6 fruit fly cellular contexts compared by ENCODE assay signal in the genomic region with DNA sequence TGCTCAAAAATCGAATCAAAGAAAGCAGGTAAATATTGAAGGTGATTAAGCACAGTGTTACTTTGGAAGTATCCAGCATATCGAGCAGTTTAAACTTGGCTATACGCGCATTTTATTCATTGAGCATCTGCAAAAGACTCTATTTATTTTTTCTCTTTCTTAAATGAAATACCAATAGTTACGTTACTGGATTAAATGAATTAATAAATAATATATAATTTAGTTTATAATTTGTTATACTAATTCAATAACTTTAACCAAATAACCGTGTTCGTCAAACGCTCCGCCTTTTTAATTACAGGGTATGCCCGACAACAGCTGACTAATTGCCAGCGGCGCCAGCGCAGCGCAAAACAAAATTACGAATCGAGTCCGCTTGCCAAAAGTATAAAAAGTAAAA.
TF ChIP-seq lines count a peak whose summit lies in the region.

No protein-coding gene starts in this region.

- no peak for TF ChIP-seq CTCF in whole organism, embryonic (GFP tag; optimal IDR thresholded peaks at IDR 0.05; lab: Kevin White, UChicago)

TF ChIP-seq in whole organism, 6 proteins besides CTCF, POLR2A, EP300 and RAD21:
- no peak for TF ChIP-seq usp (GFP tag; optimal IDR thresholded peaks at IDR 0.05; lab: Kevin White, UChicago)
- TF ChIP-seq pan (optimal IDR thresholded peaks at IDR 0.05; lab: Kevin White, UChicago), result peak; percentile 63

TF ChIP-seq in whole organism, adult, 20 proteins besides CTCF, POLR2A, EP300 and RAD21:
- TF ChIP-seq Clk (GFP tag; optimal IDR thresholded peaks at IDR 0.05; lab: Kevin White, UChicago) (no peak), cnc (optimal IDR thresholded peaks at IDR 0.05; lab: Kevin White, UChicago) (no peak), CG7101 (tag; optimal IDR thresholded peaks at IDR 0.05; lab: Kevin White, UChicago) (peak; percentile 78), CG1620 (GFP tag; optimal IDR thresholded peaks at IDR 0.05; lab: Kevin White, UChicago) (no peak), tj (GFP tag; optimal IDR thresholded peaks at IDR 0.05; lab: Kevin White, UChicago) (peak; percentile 31), CG5204 (GFP tag; optimal IDR thresholded peaks at IDR 0.05; lab: Kevin White, UChicago) (peak; percentile 13), bab1 (GFP tag; optimal IDR thresholded peaks at IDR 0.05; lab: Kevin White, UChicago) (peak; percentile 92), Hr96 (GFP tag; optimal IDR thresholded peaks at IDR 0.05; lab: Kevin White, UChicago) (no peak), CG12768 (GFP tag; optimal IDR thresholded peaks at IDR 0.05; lab: Kevin White, UChicago) (peak; percentile 42), CG7045 (GFP tag; optimal IDR thresholded peaks at IDR 0.05; lab: Kevin White, UChicago) (peak; percentile 60), CG14711 (tag; optimal IDR thresholded peaks at IDR 0.05; lab: Kevin White, UChicago) (peak; percentile 79), CG11617 (GFP tag; optimal IDR thresholded peaks at IDR 0.05; lab: Kevin White, UChicago) (peak; percentile 82), pad (GFP tag; optimal IDR thresholded peaks at IDR 0.05; lab: Kevin White, UChicago) (peak; percentile 51), Mnt (GFP tag; optimal IDR thresholded peaks at IDR 0.05; lab: Kevin White, UChicago) (no peak), kay (GFP tag; lab: Kevin White, UChicago; ENCODE audit: borderline replicate concordance) (peak; percentile 26), CG33017 (tag; optimal IDR thresholded peaks at IDR 0.05; lab: Kevin White, UChicago) (peak; percentile 12)
TF ChIP-seq in whole organism, adult: peak in this region for 11.

TF ChIP-seq in whole organism, embryonic, 481 proteins besides CTCF, POLR2A, EP300 and RAD21 (continues in another document):
- TF ChIP-seq tap (tag; optimal IDR thresholded peaks at IDR 0.05; lab: Kevin White, UChicago) (peak; percentile 52), CG11504 (tag; optimal IDR thresholded peaks at IDR 0.05; lab: Kevin White, UChicago) (peak; percentile 36), luna (GFP tag; optimal IDR thresholded peaks at IDR 0.05; lab: Kevin White, UChicago) (no peak), CG13894 (tag; optimal IDR thresholded peaks at IDR 0.05; lab: Kevin White, UChicago) (peak; percentile 57), CG1233 (GFP tag; optimal IDR thresholded peaks at IDR 0.05; lab: Kevin White, UChicago) (peak; percentile 34), danr (GFP tag; IDR thresholded peaks at IDR 0.05; lab: Robert Waterston, UW) (peak; percentile 40; the same call in 1 of the 2 replicates), Tbp (GFP tag; optimal IDR thresholded peaks at IDR 0.05; lab: Kevin White, UChicago) (no peak), lab (GFP tag; optimal IDR thresholded peaks at IDR 0.05; lab: Kevin White, UChicago) (peak; percentile 79), prd (optimal IDR thresholded peaks at IDR 0.05; lab: Kevin White, UChicago) (no peak), prd (GFP tag; IDR thresholded peaks at IDR 0.05; lab: Robert Waterston, UW) (peak; percentile 48; the same call in 2 of the 3 replicates), CG10147 (GFP tag; optimal IDR thresholded peaks at IDR 0.05; lab: Kevin White, UChicago) (no peak), cwo (GFP tag; optimal IDR thresholded peaks at IDR 0.05; lab: Kevin White, UChicago) (peak; percentile 59), CG1832 (GFP tag; optimal IDR thresholded peaks at IDR 0.05; lab: Kevin White, UChicago) (no peak), Ravus (GFP tag; IDR thresholded peaks at IDR 0.05; lab: Robert Waterston, UW) (peak; percentile 27), Hand (GFP tag; optimal IDR thresholded peaks at IDR 0.05; lab: Kevin White, UChicago) (peak; percentile 38), oc (tag; optimal IDR thresholded peaks at IDR 0.05; lab: Kevin White, UChicago) (no peak), CG4730 (GFP tag; IDR thresholded peaks at IDR 0.05; lab: Robert Waterston, UW) (0 out of 2 replicates have a peak, but pooled peaks have one; percentile 14)

TF ChIP-seq in whole organism, prepupa, 60 proteins besides CTCF, POLR2A, EP300 and RAD21 (continues in another document):
- TF ChIP-seq eg (GFP tag; IDR thresholded peaks at IDR 0.05; lab: Robert Waterston, UW), result peak; percentile 60; the same call in 2 of the 3 replicates
- TF ChIP-seq Blimp-1 (GFP tag; optimal IDR thresholded peaks at IDR 0.05; lab: Kevin White, UChicago), result peak; percentile 5
- TF ChIP-seq achi (GFP tag; optimal IDR thresholded peaks at IDR 0.05; lab: Kevin White, UChicago), result peak; percentile 37
- peak; percentile 4 for TF ChIP-seq CG6276 (GFP tag; optimal IDR thresholded peaks at IDR 0.05; lab: Kevin White, UChicago)
- no peak for TF ChIP-seq CG9139 (GFP tag; optimal IDR thresholded peaks at IDR 0.05; lab: Kevin White, UChicago)
- peak; percentile 70 for TF ChIP-seq svp (GFP tag; lab: Kevin White, UChicago)
- TF ChIP-seq Lpt (GFP tag; optimal IDR thresholded peaks at IDR 0.05; lab: Kevin White, UChicago), result no peak
- peak; percentile 27 for TF ChIP-seq Met (GFP tag; optimal IDR thresholded peaks at IDR 0.05; lab: Kevin White, UChicago)
- no peak for TF ChIP-seq dac (GFP tag; optimal IDR thresholded peaks at IDR 0.05; lab: Kevin White, UChicago)
- no peak for TF ChIP-seq cyc (GFP tag; optimal IDR thresholded peaks at IDR 0.05; lab: Kevin White, UChicago)
- TF ChIP-seq Hr38 (GFP tag; optimal IDR thresholded peaks at IDR 0.05; lab: Kevin White, UChicago), result no peak
- TF ChIP-seq pdm3 (GFP tag; optimal IDR thresholded peaks at IDR 0.05; lab: Kevin White, UChicago), result no peak
- TF ChIP-seq OdsH (GFP tag; optimal IDR thresholded peaks at IDR 0.05; lab: Kevin White, UChicago), result peak; percentile 5
- no peak for TF ChIP-seq Sox14 (GFP tag; optimal IDR thresholded peaks at IDR 0.05; lab: Kevin White, UChicago)
- peak; percentile 22 for TF ChIP-seq CG10631 (GFP tag; optimal IDR thresholded peaks at IDR 0.05; lab: Kevin White, UChicago)
- no peak for TF ChIP-seq CG11294 (GFP tag; IDR thresholded peaks at IDR 0.05; lab: Robert Waterston, UW)
- peak; percentile 44 for TF ChIP-seq Eip93F (GFP tag; optimal IDR thresholded peaks at IDR 0.05; lab: Kevin White, UChicago)
- peak; percentile 7 for TF ChIP-seq CG11902 (GFP tag; optimal IDR thresholded peaks at IDR 0.05; lab: Kevin White, UChicago)

TF ChIP-seq in whole organism, pupa, 21 proteins besides CTCF, POLR2A, EP300 and RAD21:
- TF ChIP-seq CG32121 (GFP tag; IDR thresholded peaks at IDR 0.05; lab: Robert Waterston, UW) (peak; percentile 56; the same call in 1 of the 2 replicates), Snoo (tag; optimal IDR thresholded peaks at IDR 0.05; lab: Kevin White, UChicago) (no peak), CG34367 (tag; optimal IDR thresholded peaks at IDR 0.05; lab: Kevin White, UChicago) (no peak), fd96Ca (GFP tag; IDR thresholded peaks at IDR 0.05; lab: Robert Waterston, UW) (0 out of 3 replicates have a peak, but pooled peaks have one; percentile 14), CG4496 (GFP tag; IDR thresholded peaks at IDR 0.05; lab: Robert Waterston, UW) (peak; percentile 58; the same call in 1 of the 3 replicates), Ets98B (GFP tag; IDR thresholded peaks at IDR 0.05; lab: Robert Waterston, UW) (peak; percentile 49), CG17806 (tag; optimal IDR thresholded peaks at IDR 0.05; lab: Kevin White, UChicago) (peak; percentile 0)

TF ChIP-seq in whole organism, wandering third instar larva, 38 proteins besides CTCF, POLR2A, EP300 and RAD21:
- TF ChIP-seq Abd-B (GFP tag; optimal IDR thresholded peaks at IDR 0.05; lab: Kevin White, UChicago) (no peak), foxo (GFP tag; optimal IDR thresholded peaks at IDR 0.05; lab: Kevin White, UChicago) (peak in 1 of 2 experiments; percentile 73), CrebA (GFP tag; optimal IDR thresholded peaks at IDR 0.05; lab: Kevin White, UChicago; ENCODE audit: borderline replicate concordance) (no peak), HLH106 (tag; optimal IDR thresholded peaks at IDR 0.05; lab: Kevin White, UChicago) (peak; percentile 80), rgr (GFP tag; optimal IDR thresholded peaks at IDR 0.05; lab: Kevin White, UChicago) (peak; percentile 52), CG9705 (GFP tag; optimal IDR thresholded peaks at IDR 0.05; lab: Kevin White, UChicago) (peak; percentile 0), Hr78 (GFP tag; optimal IDR thresholded peaks at IDR 0.05; lab: Kevin White, UChicago) (no peak), OdsH (GFP tag; optimal IDR thresholded peaks at IDR 0.05; lab: Kevin White, UChicago) (peak; percentile 51), Sp1 (GFP tag; optimal IDR thresholded peaks at IDR 0.05; lab: Kevin White, UChicago) (peak; percentile 73), usp (GFP tag; optimal IDR thresholded peaks at IDR 0.05; lab: Kevin White, UChicago) (no peak), sage (GFP tag; optimal IDR thresholded peaks at IDR 0.05; lab: Kevin White, UChicago) (no peak), Rel (GFP tag; optimal IDR thresholded peaks at IDR 0.05; lab: Kevin White, UChicago) (no peak), Rel (tag; optimal IDR thresholded peaks at IDR 0.05; lab: Kevin White, UChicago) (peak; percentile 16), Myc (optimal IDR thresholded peaks at IDR 0.05; lab: Kevin White, UChicago) (no peak), psq (GFP tag; optimal IDR thresholded peaks at IDR 0.05; lab: Kevin White, UChicago) (peak; percentile 60), Hr83 (GFP tag; optimal IDR thresholded peaks at IDR 0.05; lab: Kevin White, UChicago; ENCODE audit: poor library complexity, severe bottlenecking) (no peak), dmrt93B (GFP tag; optimal IDR thresholded peaks at IDR 0.05; lab: Kevin White, UChicago) (peak; percentile 53), fru (GFP tag; optimal IDR thresholded peaks at IDR 0.05; lab: Kevin White, UChicago) (no peak)
